Fruit fly (Drosophila melanogaster) whole organism, wandering third instar larva: ENCODE results near the gene CG8209.

Experiments
- Abd-B ChIP-seq: fragments of >200 bp; optimal IDR thresholded peaks from 2 replicates; lab custom pipeline; 2017; ENCODE audit warnings: missing biosample characterization, missing genetic modification characterization
- CG32264 ChIP-seq: fragments of 200-800 bp; sonication (Bioruptor generic); optimal IDR thresholded peaks from 2 replicates; lab custom pipeline; 2016; ENCODE audit warnings: missing biosample characterization, missing genetic modification characterization
- CG9705 ChIP-seq: fragments of 200-800 bp; sonication (Bioruptor generic); optimal IDR thresholded peaks from 2 replicates; lab custom pipeline; 2018; ENCODE audit warnings: missing biosample characterization, mild to moderate bottlenecking, missing genetic modification characterization
- CrebA ChIP-seq: fragments of 200-800 bp; sonication (Bioruptor generic); optimal IDR thresholded peaks from 2 replicates; lab custom pipeline; 2016; ENCODE audit warnings: missing biosample characterization, mild to moderate bottlenecking, missing genetic modification characterization, borderline replicate concordance
- Dfd ChIP-seq: fragments of >200 bp; optimal IDR thresholded peaks from 2 replicates; lab custom pipeline; 2017; ENCODE audit warnings: missing biosample characterization, missing genetic modification characterization
- Dif ChIP-seq: fragments of 200-275, 200-300 bp; sonication (Bioruptor generic); optimal IDR thresholded peaks from 2 replicates; lab custom pipeline; 2018; ENCODE audit warnings: missing biosample characterization, missing genetic modification characterization; ENCODE audit not compliant: partially characterized antibody
- GATAd ChIP-seq: sonication (Bioruptor generic); optimal IDR thresholded peaks from 2 replicates; lab custom pipeline; 2016; ENCODE audit warnings: missing biosample characterization, missing genetic modification characterization
- HLH106 ChIP-seq: fragments of 200-800 bp; optimal IDR thresholded peaks from 3 replicates; lab custom pipeline; 2019; ENCODE audit warnings: missing biosample characterization, mild to moderate bottlenecking, missing genetic modification characterization, moderate library complexity
- Hnf4 ChIP-seq: fragments of 200-800 bp; sonication (Bioruptor generic); optimal IDR thresholded peaks from 2 replicates; lab custom pipeline; 2016; ENCODE audit warnings: missing biosample characterization, mild to moderate bottlenecking, missing genetic modification characterization
- Hr78 ChIP-seq: fragments of >200 bp; optimal IDR thresholded peaks from 2 replicates; lab custom pipeline; 2017; ENCODE audit warnings: missing biosample characterization, missing genetic modification characterization
- Hr83 ChIP-seq: fragments of 200-300 bp; sonication (Bioruptor generic); optimal IDR thresholded peaks from 2 replicates; lab custom pipeline; 2016; ENCODE audit warnings: missing biosample characterization, mild to moderate bottlenecking, missing genetic modification characterization, moderate library complexity; ENCODE audit not compliant: poor library complexity, severe bottlenecking
- Jra ChIP-seq: sonication (Bioruptor generic); optimal IDR thresholded peaks from 2 replicates; lab custom pipeline; 2016; ENCODE audit warnings: missing biosample characterization, missing genetic modification characterization
- Mio ChIP-seq: sonication (Bioruptor generic); optimal IDR thresholded peaks from 2 replicates; lab custom pipeline; 2016; ENCODE audit warnings: missing biosample characterization, missing genetic modification characterization
- Myc ChIP-seq: fragments of >200 bp; optimal IDR thresholded peaks from 2 replicates; lab custom pipeline; 2017
- N ChIP-seq: fragments of >200 bp; optimal IDR thresholded peaks from 2 replicates; lab custom pipeline; 2018; ENCODE audit warnings: missing biosample characterization, missing external identifiers, missing genetic modification characterization
- OdsH ChIP-seq: fragments of 200-800 bp; sonication (Bioruptor generic); optimal IDR thresholded peaks from 2 replicates; lab custom pipeline; 2016; ENCODE audit warnings: missing biosample characterization, mild to moderate bottlenecking, missing genetic modification characterization
- Rel ChIP-seq, 2 experiments: fragments of 200-800 bp; sonication (Bioruptor generic) in 1 of 2; optimal IDR thresholded peaks; 2 replicates in 1 of 2; 3 replicates in 1 of 2; lab custom pipeline; 2016 to 2019; ENCODE audit warnings: mild to moderate bottlenecking in 2 of 2, missing biosample characterization in 2 of 2, missing genetic modification characterization in 2 of 2, moderate library complexity in 1 of 2
- Sp1 ChIP-seq: fragments of 200-800 bp; sonication (Bioruptor generic); optimal IDR thresholded peaks from 3 replicates; lab custom pipeline; 2019; ENCODE audit warnings: missing biosample characterization, mild to moderate bottlenecking, missing genetic modification characterization, moderate library complexity
- Vsx2 ChIP-seq: fragments of 200-300, 225-300 bp; sonication (Bioruptor generic); optimal IDR thresholded peaks from 2 replicates; lab custom pipeline; 2018; ENCODE audit warnings: missing biosample characterization, missing genetic modification characterization; ENCODE audit not compliant: partially characterized antibody
- br ChIP-seq: fragments of 200-800 bp; sonication (Bioruptor generic); optimal IDR thresholded peaks from 2 replicates; lab custom pipeline; 2016; ENCODE audit warnings: missing biosample characterization, missing genetic modification characterization
- brk ChIP-seq: fragments of 200-800 bp; sonication (Bioruptor generic); optimal IDR thresholded peaks from 2 replicates; lab custom pipeline; 2016; ENCODE audit warnings: missing biosample characterization, mild to moderate bottlenecking, missing genetic modification characterization
- dl ChIP-seq, 2 experiments: fragments of 175-275, 200-275 bp in 1 of 2; fragments of 200-275 bp in 1 of 2; sonication (Bioruptor generic); optimal IDR thresholded peaks; lab custom pipeline; 2018; ENCODE audit warnings: mild to moderate bottlenecking in 2 of 2, missing biosample characterization in 2 of 2, missing genetic modification characterization in 2 of 2, moderate library complexity in 2 of 2; ENCODE audit not compliant: partially characterized antibody in 2 of 2, insufficient read depth in 1 of 2
- dmrt93B ChIP-seq: fragments of 200-800 bp; sonication (Bioruptor generic); optimal IDR thresholded peaks from 2 replicates; lab custom pipeline; 2018; ENCODE audit warnings: missing biosample characterization, mild to moderate bottlenecking, missing genetic modification characterization
- dsf ChIP-seq: sonication (Bioruptor generic); optimal IDR thresholded peaks from 2 replicates; lab custom pipeline; 2016; ENCODE audit warnings: missing biosample characterization, missing genetic modification characterization, borderline replicate concordance
- ey ChIP-seq: fragments of 200-800 bp; sonication (Bioruptor generic); optimal IDR thresholded peaks from 2 replicates; lab custom pipeline; 2016; ENCODE audit warnings: missing biosample characterization, missing genetic modification characterization
- foxo ChIP-seq, 2 experiments: fragments of 200-800 bp; sonication (Bioruptor generic); optimal IDR thresholded peaks; 2 replicates in 1 of 2; 3 replicates in 1 of 2; lab custom pipeline; 2016 to 2017; ENCODE audit warnings: missing biosample characterization in 2 of 2, missing genetic modification characterization in 2 of 2
- fru ChIP-seq: fragments of 200-800 bp; sonication (Bioruptor generic); optimal IDR thresholded peaks from 3 replicates; lab custom pipeline; 2016; ENCODE audit warnings: missing biosample characterization, mild to moderate bottlenecking, missing genetic modification characterization
- h ChIP-seq: fragments of 200-800 bp; sonication (Bioruptor generic); optimal IDR thresholded peaks from 3 replicates; lab custom pipeline; 2016; ENCODE audit warnings: missing biosample characterization, mild to moderate bottlenecking, missing genetic modification characterization
- jim ChIP-seq: fragments of 175-275, 200-325 bp; sonication (Bioruptor generic); optimal IDR thresholded peaks from 2 replicates; lab custom pipeline; 2016; ENCODE audit warnings: missing biosample characterization, mild to moderate bottlenecking, missing genetic modification characterization
- lola ChIP-seq: fragments of >200 bp; optimal IDR thresholded peaks from 2 replicates; lab custom pipeline; 2017; ENCODE audit warnings: missing biosample characterization, missing genetic modification characterization
- pan ChIP-seq: fragments of >200 bp; optimal IDR thresholded peaks from 2 replicates; lab custom pipeline; 2017
- rgr ChIP-seq: fragments of 200-800 bp; sonication (Bioruptor generic); optimal IDR thresholded peaks from 3 replicates; lab custom pipeline; 2016; ENCODE audit warnings: missing biosample characterization, mild to moderate bottlenecking, missing genetic modification characterization
- sage ChIP-seq: fragments of 200-800 bp; sonication (Bioruptor generic); optimal IDR thresholded peaks from 2 replicates; lab custom pipeline; 2016; ENCODE audit warnings: missing biosample characterization, mild to moderate bottlenecking, missing genetic modification characterization
- sv ChIP-seq: fragments of 200-800 bp; sonication (Bioruptor generic); optimal IDR thresholded peaks from 3 replicates; lab custom pipeline; 2016; ENCODE audit warnings: missing biosample characterization, missing genetic modification characterization
- tai ChIP-seq: sonication (Bioruptor generic); optimal IDR thresholded peaks from 2 replicates; lab custom pipeline; 2016; ENCODE audit warnings: missing biosample characterization, missing genetic modification characterization
- usp ChIP-seq: fragments of >200 bp; optimal IDR thresholded peaks from 2 replicates; lab custom pipeline; 2017; ENCODE audit warnings: missing biosample characterization, missing genetic modification characterization
- woc ChIP-seq: sonication (Bioruptor generic); optimal IDR thresholded peaks from 2 replicates; lab custom pipeline; 2016; ENCODE audit warnings: missing biosample characterization, mild to moderate bottlenecking, missing genetic modification characterization

The CG8209 gene

dm6 chr3L:7988828-7989673 lies 12.8 kb downstream of the CG8209 start (continued):
- TF ChIP-seq Sp1 (GFP tag; lab: Kevin White, UChicago) (peak; percentile 33), Hr83 (GFP tag; lab: Kevin White, UChicago) (no peak), woc (GFP tag; lab: Kevin White, UChicago) (peak; percentile 16), pan (lab: Kevin White, UChicago) (no peak), ey (GFP tag; lab: Kevin White, UChicago) (peak; percentile 27), CrebA (GFP tag; lab: Kevin White, UChicago) (no peak), CG9705 (no peak), lola (GFP tag; lab: Kevin White, UChicago) (no peak), Jra (no peak)

dm6 chr3L:7990256-7990655 lies 14.1 kb downstream of the CG8209 start:
- no peak for TF ChIP-seq Myc
- TF ChIP-seq CG32264: no peak
- no peak for TF ChIP-seq Jra
- no peak for TF ChIP-seq rgr (GFP tag; lab: Kevin White, UChicago)
- no peak for TF ChIP-seq Dif (GFP tag; lab: Kevin White, UChicago)
- TF ChIP-seq Rel (GFP tag; optimal IDR thresholded peaks at IDR 0.05; lab: Kevin White, UChicago): no peak
- TF ChIP-seq Rel (tag; optimal IDR thresholded peaks at IDR 0.05; lab: Kevin White, UChicago): no peak
- no peak for TF ChIP-seq Hnf4

dm6 chr3L:7992854-7993253 lies 16.6 kb downstream of the CG8209 start:
- TF ChIP-seq Rel (GFP tag; optimal IDR thresholded peaks at IDR 0.05; lab: Kevin White, UChicago) (no peak), Rel (tag; optimal IDR thresholded peaks at IDR 0.05; lab: Kevin White, UChicago) (peak; percentile 11), Dif (GFP tag; lab: Kevin White, UChicago) (no peak)

DNA sequence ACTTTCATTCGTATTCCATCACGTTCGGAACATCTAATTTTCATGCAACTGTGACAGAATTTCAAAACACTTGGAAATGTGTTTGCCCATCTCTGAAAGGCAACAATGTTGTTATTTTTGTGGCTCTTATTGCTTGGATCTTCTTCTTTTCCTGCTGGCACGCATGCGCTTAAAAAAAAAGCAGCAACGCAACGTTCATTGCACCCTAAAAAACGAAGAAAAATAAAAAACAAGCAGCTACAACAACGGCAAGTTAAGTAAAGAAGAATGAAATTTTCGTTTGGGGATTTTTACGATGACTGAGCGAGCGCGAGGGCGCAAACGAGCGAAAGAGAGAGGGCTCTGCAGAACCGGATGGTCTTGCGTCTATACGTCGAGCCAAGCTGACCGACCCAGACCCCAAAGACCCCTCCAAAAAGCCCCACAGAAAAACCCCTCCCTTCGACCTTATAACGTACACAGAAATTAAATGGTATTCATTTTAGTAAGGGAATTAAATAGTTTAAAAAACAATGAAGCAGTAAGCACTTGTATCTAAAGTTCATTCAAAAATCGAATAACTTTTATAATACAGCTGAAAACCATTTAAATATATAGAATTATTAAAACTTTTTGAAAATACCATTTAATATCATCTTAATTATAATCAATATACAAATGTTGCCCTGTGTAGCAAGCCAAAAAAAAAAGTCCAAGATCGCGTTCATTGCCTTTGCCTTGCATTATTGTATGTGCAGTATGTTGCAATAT lies 17.5 kb downstream of the CG8209 start:
- TF ChIP-seq Myc (no peak), lola (GFP tag; lab: Kevin White, UChicago) (no peak), woc (GFP tag; lab: Kevin White, UChicago) (peak; percentile 81), OdsH (GFP tag; lab: Kevin White, UChicago) (peak; percentile 39), br (GFP tag; lab: Kevin White, UChicago) (peak; percentile 31), Vsx2 (peak; percentile 50), dmrt93B (peak; percentile 51), Jra (no peak), CG9705 (peak; percentile 1), HLH106 (tag; lab: Kevin White, UChicago) (peak; percentile 68), h (peak; percentile 67), fru (GFP tag; lab: Kevin White, UChicago) (peak; percentile 67), sage (peak; percentile 28), Hr83 (GFP tag; lab: Kevin White, UChicago) (no peak), Hr78 (GFP tag; lab: Kevin White, UChicago) (no peak), dl (GFP tag; optimal IDR thresholded peaks at IDR 0.05; lab: Kevin White, UChicago; ENCODE audit: insufficient read depth in 1 of 2, partially characterized antibody in 2 of 2) (peak in 1 of 2 experiments; percentile 36), sv (GFP tag; lab: Kevin White, UChicago) (no peak), foxo (GFP tag; optimal IDR thresholded peaks at IDR 0.05; lab: Kevin White, UChicago) (peak; percentile 38 to 56), usp (GFP tag; lab: Kevin White, UChicago) (no peak), rgr (GFP tag; lab: Kevin White, UChicago) (peak; percentile 41), N (GFP tag; lab: Kevin White, UChicago) (no peak), tai (GFP tag; lab: Kevin White, UChicago) (peak; percentile 2), Hnf4 (no peak), Rel (GFP tag; optimal IDR thresholded peaks at IDR 0.05; lab: Kevin White, UChicago) (peak; percentile 41), Rel (tag; optimal IDR thresholded peaks at IDR 0.05; lab: Kevin White, UChicago) (peak; percentile 82), CrebA (GFP tag; lab: Kevin White, UChicago) (peak; percentile 60), Dfd (no peak), jim (GFP tag; lab: Kevin White, UChicago) (peak; percentile 70), Sp1 (GFP tag; lab: Kevin White, UChicago) (peak; percentile 78), ey (GFP tag; lab: Kevin White, UChicago) (peak; percentile 8), Mio (no peak), Abd-B (no peak), CG32264 (no peak), pan (lab: Kevin White, UChicago) (no peak), dsf (no peak), brk (GFP tag; lab: Kevin White, UChicago) (peak; percentile 0), GATAd (GFP tag; lab: Kevin White, UChicago) (no peak), Dif (GFP tag; lab: Kevin White, UChicago) (no peak)
